Worm (Caenorhabditis elegans): Measurements from ENCODE around the gene tni-1.

The tni-1 gene

DNA sequence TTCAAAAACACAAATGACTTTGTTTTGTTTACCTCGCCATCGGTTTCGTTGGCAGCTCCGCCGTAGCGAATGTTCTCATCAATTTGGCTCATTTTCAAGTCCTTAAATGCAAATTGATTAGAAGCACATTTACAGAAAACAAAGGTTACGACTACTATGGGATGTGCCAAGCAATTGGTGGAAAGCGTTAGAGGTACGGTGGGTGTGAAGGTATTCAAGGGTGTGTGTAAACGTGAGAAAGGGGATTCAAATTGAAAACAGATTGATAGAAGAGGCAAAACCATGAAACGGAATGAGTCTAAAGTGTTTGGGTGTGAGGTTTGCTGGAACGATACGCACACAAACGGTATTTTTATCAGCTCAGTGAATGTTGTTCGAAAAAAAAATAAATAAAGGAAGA is at the start of gene tni-1:
tni-1 (minus strand) TSS at position 101 of the 400 bp plus-strand sequence.
- no peak for TF ChIP-seq W03F9.2 (tag; optimal IDR thresholded peaks at IDR 0.05)
- TF ChIP-seq him-1 (tag; optimal IDR thresholded peaks at IDR 0.05), result no peak
- no peak for TF ChIP-seq dao-5 (tag; optimal IDR thresholded peaks at IDR 0.05)

DNA sequence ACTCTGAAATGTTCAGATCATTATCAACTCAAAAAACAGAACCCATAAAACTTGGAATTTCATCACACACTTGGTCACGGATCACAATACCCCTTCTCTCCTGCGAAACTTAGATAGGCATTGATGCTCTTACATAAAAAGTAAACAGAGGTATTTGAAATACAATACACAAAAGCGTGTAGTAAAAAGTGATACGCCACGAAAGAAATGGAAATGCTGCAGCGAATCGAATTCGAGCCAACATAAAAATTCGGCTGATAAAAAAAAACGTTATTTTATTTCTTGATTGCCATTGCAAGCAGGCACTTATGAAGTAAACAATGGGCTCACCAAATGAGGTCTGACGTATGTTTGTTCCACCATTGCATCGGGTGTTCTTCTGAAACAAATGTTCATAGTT is 49.4 kb upstream of the tni-1 start:
- no peak for TF ChIP-seq him-1 (tag; optimal IDR thresholded peaks at IDR 0.05)
- no peak for TF ChIP-seq dao-5 (tag; optimal IDR thresholded peaks at IDR 0.05)
- no peak for TF ChIP-seq W03F9.2 (tag; optimal IDR thresholded peaks at IDR 0.05)

DNA sequence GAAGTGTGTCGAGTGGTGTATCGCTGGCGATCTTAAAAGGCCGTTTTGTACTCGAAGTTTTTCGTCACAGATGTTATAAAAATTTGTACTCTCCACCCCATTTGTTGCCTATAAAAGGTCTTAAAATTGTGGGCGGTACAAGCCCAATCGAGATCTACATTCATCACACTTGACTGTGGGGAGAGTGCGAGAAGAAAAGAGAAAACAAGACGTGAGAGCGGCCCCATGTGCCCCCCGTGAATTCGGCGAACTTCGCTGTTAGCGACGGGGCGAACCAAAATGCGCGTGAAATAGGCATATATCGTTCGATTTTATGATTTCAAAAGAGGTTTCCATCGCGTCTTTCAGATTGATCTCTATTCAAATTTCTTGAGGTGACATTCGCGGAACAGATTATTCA is 42.7 kb upstream of the tni-1 start, which contains the start of gene F46C3.6:
F46C3.6 (minus strand) TSS at position 87 of the 400 bp plus-strand sequence.
- TF ChIP-seq W03F9.2 (tag; optimal IDR thresholded peaks at IDR 0.05) (no peak), him-1 (tag; optimal IDR thresholded peaks at IDR 0.05) (no peak), dao-5 (tag; optimal IDR thresholded peaks at IDR 0.05) (no peak)

DNA sequence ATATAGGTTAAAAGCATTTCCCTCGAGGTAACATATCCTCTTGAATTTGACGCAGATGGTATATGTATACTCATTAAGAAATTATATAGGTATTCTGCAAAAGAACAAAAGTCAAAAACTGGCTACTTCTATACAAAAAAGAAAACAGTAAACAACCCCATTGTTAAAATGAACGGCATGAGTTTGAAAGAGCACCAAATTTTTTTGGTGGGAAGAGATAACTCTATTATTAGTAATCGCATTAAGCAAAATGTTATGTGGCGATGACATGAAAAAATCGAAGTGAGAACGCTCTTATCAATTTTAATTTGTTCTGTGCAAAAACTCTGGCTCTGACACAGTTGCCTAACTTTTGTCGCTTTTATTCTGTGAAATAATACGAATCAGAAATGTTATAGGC is 41.4 kb upstream of the tni-1 start, which contains the start of gene F46C3.2:
F46C3.2 (minus strand) TSS at position 101 of the 400 bp plus-strand sequence.
- TF ChIP-seq dao-5 (tag; optimal IDR thresholded peaks at IDR 0.05) (no peak), W03F9.2 (tag; optimal IDR thresholded peaks at IDR 0.05) (no peak), him-1 (tag; optimal IDR thresholded peaks at IDR 0.05) (no peak)

DNA sequence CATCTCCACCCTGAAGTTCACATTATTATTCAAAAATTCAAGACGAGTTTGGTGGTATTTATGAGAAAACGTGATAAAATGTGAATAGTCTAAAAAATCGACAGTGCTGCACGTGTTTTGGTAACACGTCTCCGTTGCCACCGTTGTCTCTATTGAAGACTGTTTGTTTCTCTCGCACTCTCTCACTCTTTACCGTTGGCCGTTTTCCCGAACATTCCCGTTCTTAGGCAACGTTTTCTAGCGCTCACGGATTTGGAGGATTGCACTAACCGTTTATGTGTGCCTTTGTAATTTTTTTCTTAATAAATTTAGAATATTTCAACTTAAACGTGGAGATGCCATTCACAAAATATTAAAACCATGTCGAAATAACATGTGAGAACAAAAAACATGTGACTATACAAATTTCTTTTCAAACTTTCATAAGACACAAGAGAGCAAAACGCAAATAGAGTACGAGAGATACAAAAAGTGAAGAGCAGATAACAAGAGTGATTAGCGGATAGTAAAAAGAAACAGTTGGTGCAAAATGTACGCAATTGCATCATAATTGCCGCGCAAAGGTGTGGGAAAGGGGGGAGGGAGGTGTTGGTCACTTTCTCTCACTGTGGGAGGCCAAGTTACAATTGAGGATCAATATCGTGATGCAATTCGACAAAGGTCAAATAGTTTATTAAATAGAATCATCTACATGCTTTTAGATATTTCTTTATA is 37.7 kb upstream of the tni-1 start, which contains the start of gene pek-1:
pek-1 (minus strand) TSS at position 51 of the 714 bp plus-strand sequence.
- TF ChIP-seq W03F9.2 (tag; optimal IDR thresholded peaks at IDR 0.05) (no peak), him-1 (tag; optimal IDR thresholded peaks at IDR 0.05) (no peak), dao-5 (tag; optimal IDR thresholded peaks at IDR 0.05) (no peak)

DNA sequence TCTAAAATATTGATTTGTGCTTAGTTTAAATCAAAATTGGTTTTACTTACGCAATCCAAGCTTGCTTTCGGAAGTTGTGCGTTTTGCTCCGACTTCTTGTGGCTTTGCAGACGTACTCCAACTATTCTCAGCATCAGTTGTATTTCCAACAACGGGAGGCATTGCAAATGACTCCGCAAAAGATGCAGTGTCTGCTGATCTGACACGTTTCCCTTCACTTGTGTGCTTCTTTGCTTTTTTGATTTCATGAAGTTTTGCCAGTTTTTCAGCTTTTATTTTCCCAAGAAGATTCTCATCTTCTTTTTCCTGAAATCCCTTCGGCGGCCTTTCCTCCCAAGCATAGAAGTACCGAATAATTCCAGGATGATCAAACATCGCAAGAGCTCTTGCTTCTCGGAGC is 34.4 kb upstream of the tni-1 start:
- TF ChIP-seq him-1 (tag; optimal IDR thresholded peaks at IDR 0.05) (no peak), dao-5 (tag; optimal IDR thresholded peaks at IDR 0.05) (no peak), W03F9.2 (tag; optimal IDR thresholded peaks at IDR 0.05) (no peak)

DNA sequence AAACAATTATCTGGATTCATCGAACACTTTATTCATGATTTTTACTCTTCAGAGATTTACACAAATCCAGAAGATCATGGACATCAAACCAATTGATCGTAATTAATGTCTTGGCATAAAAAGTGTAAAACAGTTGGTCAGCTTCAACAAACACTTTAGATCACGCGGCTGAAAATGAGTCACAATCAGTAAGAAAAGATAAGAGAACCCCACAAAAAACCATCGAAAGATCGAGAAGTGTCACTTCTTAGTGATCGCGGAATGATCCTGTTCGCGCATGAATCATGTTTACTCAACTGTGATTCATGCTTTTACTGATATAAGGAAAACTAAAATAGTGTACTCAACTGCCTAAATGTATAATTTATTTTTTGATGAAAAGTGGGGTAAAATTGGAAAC is 32.2 kb upstream of the tni-1 start:
- TF ChIP-seq W03F9.2 (tag; optimal IDR thresholded peaks at IDR 0.05) (peak; percentile 36), him-1 (tag; optimal IDR thresholded peaks at IDR 0.05) (no peak)

DNA sequence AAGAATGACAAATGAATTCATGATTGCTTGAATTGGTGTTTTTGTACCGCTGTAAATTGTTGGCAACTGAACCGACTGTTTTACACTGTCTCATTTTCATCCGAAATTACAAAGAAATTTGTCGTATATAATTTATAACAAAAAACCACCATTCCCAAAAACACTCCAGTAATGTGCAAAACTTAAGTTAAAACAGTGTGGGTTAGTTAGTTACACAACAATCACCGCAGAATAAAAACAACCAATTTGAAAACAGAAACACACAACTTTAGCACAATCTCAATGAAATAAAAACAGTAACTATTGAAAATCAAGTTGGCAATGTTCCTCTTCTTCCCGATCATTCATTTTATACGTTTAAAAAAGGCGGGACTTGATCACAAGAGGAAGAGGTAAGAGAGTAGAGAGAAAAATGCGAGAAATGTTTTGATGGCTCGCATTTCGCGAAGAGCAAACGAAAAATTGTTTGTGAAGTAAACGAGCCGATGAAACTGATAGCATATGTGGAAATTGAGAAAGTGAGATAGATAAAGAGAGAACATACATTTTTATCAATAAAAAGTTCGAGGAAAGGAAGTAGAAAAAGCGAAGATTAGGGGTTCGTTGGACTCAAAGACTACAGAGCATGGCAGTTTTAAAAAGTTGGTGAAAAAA is 30.5 kb upstream of the tni-1 start, which contains the start of gene F08B12.4:
F08B12.4 (minus strand) TSS at position 51 of the 654 bp plus-strand sequence.
- TF ChIP-seq dao-5 (tag; optimal IDR thresholded peaks at IDR 0.05), result no peak

DNA sequence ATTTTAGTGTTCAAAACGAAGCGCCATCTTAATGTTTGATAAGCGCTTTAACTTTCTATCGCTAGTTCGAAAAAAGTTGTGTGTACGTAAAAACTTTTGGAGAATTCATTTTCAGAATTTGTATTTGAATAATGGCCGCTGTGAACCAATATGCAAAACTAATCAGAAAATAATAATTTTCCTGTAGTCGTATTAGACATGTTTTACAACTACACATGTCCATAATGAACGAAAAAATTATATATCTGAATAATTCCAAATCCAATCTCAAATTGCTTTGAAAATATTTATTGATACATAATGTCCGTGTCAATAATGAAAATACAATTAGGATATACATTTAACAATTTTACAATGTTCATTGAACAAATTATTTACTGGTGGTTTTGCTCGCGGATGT is 29.5 kb upstream of the tni-1 start:
- TF ChIP-seq W03F9.2 (tag; optimal IDR thresholded peaks at IDR 0.05), result no peak
- no peak for TF ChIP-seq him-1 (tag; optimal IDR thresholded peaks at IDR 0.05)
- TF ChIP-seq dao-5 (tag; optimal IDR thresholded peaks at IDR 0.05), result no peak

DNA sequence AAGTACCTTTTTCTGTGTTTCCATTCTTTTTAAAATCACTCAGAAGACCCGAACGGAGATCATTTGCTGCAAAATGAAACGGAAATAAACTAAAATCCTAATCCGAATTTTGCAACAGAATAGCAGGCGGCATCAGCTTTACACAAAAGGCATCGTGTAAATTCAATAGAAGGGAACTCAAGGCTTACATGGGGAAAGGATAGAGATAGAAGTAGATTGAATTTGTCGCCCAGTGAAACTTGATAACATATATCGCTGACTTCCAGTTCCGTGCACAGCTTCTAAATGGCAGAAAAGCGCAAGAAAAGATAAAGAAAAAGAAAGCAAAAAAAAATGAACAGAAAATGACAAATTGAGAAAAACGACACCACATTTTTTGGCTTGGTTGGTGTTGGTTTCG is 28.6 kb upstream of the tni-1 start, which contains the start of gene slo-2:
slo-2 (minus strand) TSS at position 24 of the 400 bp plus-strand sequence.
- TF ChIP-seq dao-5 (tag; optimal IDR thresholded peaks at IDR 0.05), result no peak
- TF ChIP-seq W03F9.2 (tag; optimal IDR thresholded peaks at IDR 0.05), result no peak
- no peak for TF ChIP-seq him-1 (tag; optimal IDR thresholded peaks at IDR 0.05)

DNA sequence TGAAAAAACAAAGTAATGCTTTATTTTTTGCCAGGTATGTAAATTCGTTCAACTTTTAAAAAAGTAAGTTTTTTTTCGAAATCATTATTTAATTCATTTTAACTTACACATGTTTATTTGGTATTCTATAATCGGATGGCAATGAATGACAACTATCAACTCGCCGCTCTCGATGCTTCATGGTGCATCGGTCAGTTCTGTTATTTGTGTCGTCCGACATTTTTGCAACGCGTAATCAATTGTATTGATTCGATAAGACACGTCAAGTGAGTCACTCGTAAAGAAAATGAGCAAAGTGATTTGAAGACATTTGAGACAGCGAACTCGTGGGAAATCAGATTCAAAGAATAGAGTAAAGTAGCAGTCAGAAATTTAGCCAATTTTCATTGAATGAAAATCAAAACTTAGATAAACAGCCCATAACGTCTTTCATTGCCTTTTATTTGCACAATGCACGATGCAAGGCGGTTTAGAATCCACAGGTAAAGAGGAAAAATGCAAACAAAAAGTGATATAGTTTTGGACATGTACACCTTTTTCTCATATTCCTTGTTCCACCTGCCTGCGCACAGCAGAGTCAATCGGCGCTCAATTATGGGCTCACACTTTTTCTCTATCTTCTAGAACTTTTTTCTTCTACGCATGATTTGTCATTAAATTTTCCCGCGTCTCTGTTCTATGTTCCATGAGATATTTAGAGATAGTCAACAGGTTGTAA is 23.4 kb upstream of the tni-1 start:
- TF ChIP-seq dao-5 (tag; optimal IDR thresholded peaks at IDR 0.05) (no peak), him-1 (tag; optimal IDR thresholded peaks at IDR 0.05) (no peak), W03F9.2 (tag; optimal IDR thresholded peaks at IDR 0.05) (no peak)

DNA sequence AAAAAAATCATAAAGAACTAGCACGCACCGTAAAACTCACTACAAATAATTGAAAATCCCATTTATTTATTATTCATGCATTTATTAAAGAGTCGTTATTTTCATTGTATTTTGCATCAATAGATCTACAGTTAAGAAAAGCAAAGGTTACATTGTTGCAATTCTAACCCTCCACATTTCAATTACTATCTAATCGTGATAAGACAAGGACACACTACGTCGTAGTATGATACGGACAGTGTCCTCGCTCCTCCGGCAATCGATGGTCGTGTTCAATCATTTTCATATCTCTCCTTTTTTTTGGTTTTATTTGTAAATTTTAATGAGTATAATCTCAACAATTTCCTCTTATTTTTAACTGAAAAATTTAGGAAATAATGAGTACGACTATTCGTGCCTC is 15.7 kb upstream of the tni-1 start, which contains the start of gene prx-12:
prx-12 (plus strand) TSS at position 371 of the 400 bp plus-strand sequence.
- TF ChIP-seq W03F9.2 (tag; optimal IDR thresholded peaks at IDR 0.05), result no peak
- no peak for TF ChIP-seq him-1 (tag; optimal IDR thresholded peaks at IDR 0.05)
- TF ChIP-seq dao-5 (tag; optimal IDR thresholded peaks at IDR 0.05), result no peak

DNA sequence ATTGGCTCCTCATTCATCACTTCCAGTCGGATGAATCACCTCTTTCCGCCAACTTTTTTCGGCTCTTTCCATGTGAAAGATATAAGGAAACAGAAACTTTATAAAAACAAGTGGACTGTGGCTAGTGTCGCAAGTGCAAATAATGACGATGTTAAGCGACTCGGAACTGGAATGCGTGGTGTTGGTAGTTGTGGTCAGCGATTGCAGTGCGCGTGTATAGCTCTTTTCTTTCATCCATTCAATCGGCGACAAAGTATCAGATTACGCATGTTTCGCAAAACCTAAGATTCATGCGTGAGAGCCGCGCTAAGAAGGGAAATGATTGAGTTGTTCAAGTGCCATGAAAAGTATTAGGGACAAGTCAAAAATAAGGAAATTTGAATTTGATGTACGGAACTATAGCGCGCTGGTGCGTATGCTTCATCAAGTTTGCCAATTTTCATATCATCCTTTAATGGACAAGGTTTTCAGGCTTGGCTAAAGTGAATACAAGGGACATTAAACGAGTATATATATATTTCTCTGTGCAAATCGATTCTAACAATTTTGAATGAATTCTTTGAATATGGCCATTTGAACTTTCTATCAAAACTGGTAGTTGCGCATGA is 10.6 kb upstream of the tni-1 start:
- TF ChIP-seq dao-5 (tag; optimal IDR thresholded peaks at IDR 0.05), result no peak
- no peak for TF ChIP-seq W03F9.2 (tag; optimal IDR thresholded peaks at IDR 0.05)
- no peak for TF ChIP-seq him-1 (tag; optimal IDR thresholded peaks at IDR 0.05)

Data from whole organism, L4/young adult.